Worm (Caenorhabditis elegans): ENCODE data around the gene dhs-15.
A peak's percentile ranks its signal among the peaks of the same experiment; 100 is the strongest.

dhs-15 gene

DNA sequence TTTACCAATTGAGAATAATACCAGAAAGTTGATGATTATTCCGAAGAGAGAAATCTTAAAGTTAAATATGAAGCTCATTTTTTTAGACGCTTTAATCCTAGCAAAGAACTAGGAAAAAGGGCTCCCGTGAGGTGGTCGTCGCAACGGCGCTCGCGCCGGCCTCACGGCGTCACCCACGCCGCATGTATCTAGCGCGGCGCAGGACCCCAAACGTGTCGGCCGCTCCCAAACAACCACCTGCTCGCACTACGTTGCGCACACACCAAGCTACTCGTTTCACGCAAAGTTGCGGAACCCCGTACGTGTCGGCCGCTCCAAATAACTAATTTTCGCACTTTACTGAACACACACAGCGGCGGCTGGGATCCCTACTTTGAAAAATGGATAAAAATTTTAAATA is 23.2 kb downstream of the dhs-15 start:
- no peak for TF ChIP-seq sma-9 (GFP tag; optimal IDR thresholded peaks at IDR 0.05)
- TF ChIP-seq sma-9 (tag; optimal IDR thresholded peaks at IDR 0.05): no peak
- TF ChIP-seq nhr-11 (tag; optimal IDR thresholded peaks at IDR 0.05): no peak
- TF ChIP-seq ceh-82 (tag; optimal IDR thresholded peaks at IDR 0.05): no peak
- TF ChIP-seq mdl-1 (tag; optimal IDR thresholded peaks at IDR 0.05): no peak
- TF ChIP-seq snpc-4 (tag; optimal IDR thresholded peaks at IDR 0.05): no peak
- no peak for TF ChIP-seq fos-1 (tag; optimal IDR thresholded peaks at IDR 0.05)
- TF ChIP-seq ztf-1 (GFP tag; conservative IDR thresholded peaks at IDR 0.05): no peak
- TF ChIP-seq egl-27 (tag; optimal IDR thresholded peaks at IDR 0.05): no peak
- no peak for TF ChIP-seq lin-11 (tag; optimal IDR thresholded peaks at IDR 0.05)
- no peak for TF ChIP-seq alr-1 (tag; optimal IDR thresholded peaks at IDR 0.05)
- TF ChIP-seq F13H6.1 (tag; optimal IDR thresholded peaks at IDR 0.05): no peak

DNA sequence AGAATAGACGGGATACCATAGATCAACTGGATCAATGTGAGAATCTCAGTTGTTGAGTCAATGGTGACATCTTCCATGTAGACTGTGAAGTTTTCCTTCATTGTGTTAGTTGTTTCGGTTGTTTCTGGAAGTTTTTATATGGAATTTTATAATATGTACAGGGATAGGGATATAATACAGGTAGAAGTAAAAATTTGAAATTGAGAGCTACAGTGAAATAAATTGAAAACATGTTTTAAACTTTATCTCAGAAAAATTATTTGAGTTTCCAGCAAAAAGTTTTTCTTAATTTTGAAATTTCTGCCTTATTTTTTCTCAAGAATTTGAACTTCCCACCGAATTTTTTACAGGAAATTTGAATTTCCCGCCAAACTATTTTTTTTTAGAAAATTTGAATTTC is 27.4 kb downstream of the dhs-15 start, which contains the start of gene srg-62:
srg-62 (minus strand) TSS at position 101 of the 400 bp plus-strand sequence.
- TF ChIP-seq ztf-4 (tag; optimal IDR thresholded peaks at IDR 0.05): no peak
- TF ChIP-seq ama-1 (optimal IDR thresholded peaks at IDR 0.05): no peak
- TF ChIP-seq ZK546.5 (tag; optimal IDR thresholded peaks at IDR 0.05): no peak
- TF ChIP-seq ceh-16 (tag; optimal IDR thresholded peaks at IDR 0.05): no peak
- no peak for TF ChIP-seq nhr-25 (tag; optimal IDR thresholded peaks at IDR 0.05)

DNA sequence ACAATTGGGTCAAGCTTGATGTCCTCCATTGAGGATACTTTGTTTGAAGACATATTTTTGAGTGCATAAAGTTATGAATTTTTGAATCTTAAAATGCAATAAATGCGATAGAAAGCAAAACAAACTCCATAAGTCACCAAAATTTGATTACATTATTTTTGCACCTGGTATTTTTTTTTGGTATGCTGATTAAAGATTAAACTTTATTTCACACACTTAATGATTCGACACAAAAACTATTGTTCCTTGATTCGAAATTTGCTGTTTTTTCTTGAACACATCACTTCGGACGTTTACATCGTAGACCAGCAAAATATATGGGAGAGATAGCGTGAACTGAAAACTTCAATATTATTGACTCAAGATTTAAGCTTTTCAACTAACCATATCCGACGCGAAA is 29.4 kb downstream of the dhs-15 start, which contains the start of gene srg-61:
srg-61 (minus strand) TSS at position 101 of the 400 bp plus-strand sequence.
- TF ChIP-seq mbf-1 (tag; optimal IDR thresholded peaks at IDR 0.05): no peak
- TF ChIP-seq dmd-4 (tag; optimal IDR thresholded peaks at IDR 0.05): no peak
- TF ChIP-seq aly-2 (tag; optimal IDR thresholded peaks at IDR 0.05): no peak
- no peak for TF ChIP-seq nhr-12 (tag; optimal IDR thresholded peaks at IDR 0.05)
- no peak for TF ChIP-seq lin-11 (tag; optimal IDR thresholded peaks at IDR 0.05)
- TF ChIP-seq lin-13 (GFP tag; optimal IDR thresholded peaks at IDR 0.05): no peak
- no peak for TF ChIP-seq sma-3 (GFP tag; optimal IDR thresholded peaks at IDR 0.05)
- no peak for TF ChIP-seq skn-1 (tag; optimal IDR thresholded peaks at IDR 0.05)
- TF ChIP-seq nhr-237 (tag; optimal IDR thresholded peaks at IDR 0.05): no peak
- TF ChIP-seq sma-9 (GFP tag; optimal IDR thresholded peaks at IDR 0.05): no peak
- TF ChIP-seq sma-9 (tag; optimal IDR thresholded peaks at IDR 0.05): no peak
- no peak for TF ChIP-seq ztf-11 (tag; optimal IDR thresholded peaks at IDR 0.05)
- no peak for TF ChIP-seq lsy-2 (tag; optimal IDR thresholded peaks at IDR 0.05)

DNA sequence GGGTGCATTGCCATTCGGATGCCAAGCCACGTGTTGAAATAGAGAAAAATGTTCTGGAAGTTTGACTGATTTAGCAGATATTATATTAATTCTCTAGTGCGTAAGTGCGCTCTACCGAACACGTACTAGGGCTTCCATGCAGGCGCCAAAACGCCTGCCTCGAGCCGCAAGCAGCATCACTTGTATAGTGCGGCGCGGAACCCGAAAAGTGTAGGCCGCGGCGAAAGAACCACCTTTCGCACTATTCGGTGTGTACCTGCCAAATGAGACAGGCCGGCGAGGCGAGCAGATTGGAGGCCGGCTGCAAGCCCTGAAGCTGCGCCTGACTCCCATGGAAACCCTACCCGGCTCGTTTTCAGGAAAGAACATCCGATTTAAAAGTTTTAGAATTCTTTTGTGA is 30.0 kb downstream of the dhs-15 start:
- TF ChIP-seq snpc-4 (tag; optimal IDR thresholded peaks at IDR 0.05): peak; percentile 8
- no peak for TF ChIP-seq skn-1 (tag; optimal IDR thresholded peaks at IDR 0.05)

DNA sequence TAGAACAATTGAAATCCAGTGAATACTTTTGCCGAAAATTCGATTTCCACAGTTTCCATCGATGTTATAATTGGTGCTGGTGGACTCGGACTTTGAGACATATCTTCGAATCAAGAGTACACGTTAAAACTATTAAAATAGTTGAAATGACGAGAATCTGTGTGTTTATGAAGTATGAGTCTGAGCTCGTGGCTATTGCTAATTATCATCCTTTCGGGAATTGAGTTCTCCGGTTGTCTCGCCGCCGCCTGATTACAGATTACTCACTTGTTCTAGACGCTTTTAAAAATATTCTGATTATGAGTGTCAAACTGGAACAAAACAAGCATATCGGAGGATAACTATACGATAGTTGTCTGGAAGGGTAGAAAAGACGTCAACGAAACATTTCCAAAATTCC is 31.5 kb downstream of the dhs-15 start, which contains the start of gene srg-56:
srg-56 (minus strand) TSS at position 101 of the 400 bp plus-strand sequence.
- no peak for TF ChIP-seq nhr-11 (tag; optimal IDR thresholded peaks at IDR 0.05)
- TF ChIP-seq aly-2 (tag; optimal IDR thresholded peaks at IDR 0.05): no peak
- no peak for TF ChIP-seq nhr-237 (tag; optimal IDR thresholded peaks at IDR 0.05)
- no peak for TF ChIP-seq lin-39 (tag; optimal IDR thresholded peaks at IDR 0.05)

DNA sequence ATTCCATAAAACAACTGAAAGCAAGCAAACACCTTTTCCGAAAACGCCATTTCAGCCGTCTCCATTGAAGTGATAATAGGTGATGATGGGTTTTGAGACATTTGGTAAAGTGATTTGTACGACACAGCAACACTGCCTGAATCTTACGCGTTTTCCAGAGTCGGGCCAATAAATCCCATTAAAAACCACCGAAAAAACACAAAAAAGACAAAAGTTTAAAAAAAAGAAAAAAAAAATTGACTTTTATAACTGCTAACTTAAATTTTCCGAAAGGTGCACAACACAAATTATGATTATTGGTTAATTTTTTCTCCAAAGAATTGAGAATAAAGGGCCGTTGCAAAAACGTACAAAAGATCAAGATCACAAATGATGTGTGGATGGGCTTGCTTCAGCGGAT is 35.3 kb downstream of the dhs-15 start, which contains the start of gene srg-57:
srg-57 (minus strand) TSS at position 101 of the 400 bp plus-strand sequence.
- no peak for TF ChIP-seq skn-1 (tag; optimal IDR thresholded peaks at IDR 0.05)
- no peak for TF ChIP-seq lin-11 (tag; optimal IDR thresholded peaks at IDR 0.05)
- TF ChIP-seq ztf-4 (tag; optimal IDR thresholded peaks at IDR 0.05): no peak
- TF ChIP-seq blmp-1 (tag; optimal IDR thresholded peaks at IDR 0.05; ENCODE audit: insufficient read depth): no peak
- TF ChIP-seq lin-13 (GFP tag; optimal IDR thresholded peaks at IDR 0.05): no peak
- no peak for TF ChIP-seq sma-9 (GFP tag; optimal IDR thresholded peaks at IDR 0.05)
- no peak for TF ChIP-seq sma-9 (tag; optimal IDR thresholded peaks at IDR 0.05)
- no peak for TF ChIP-seq nhr-11 (tag; optimal IDR thresholded peaks at IDR 0.05)
- TF ChIP-seq snpc-4 (tag; optimal IDR thresholded peaks at IDR 0.05): no peak
- TF ChIP-seq fos-1 (tag; optimal IDR thresholded peaks at IDR 0.05): no peak
- TF ChIP-seq aly-2 (tag; optimal IDR thresholded peaks at IDR 0.05): no peak
- TF ChIP-seq crh-2 (tag; optimal IDR thresholded peaks at IDR 0.05): no peak
- TF ChIP-seq peb-1 (tag; optimal IDR thresholded peaks at IDR 0.05): no peak

All from whole organism, L2 larva.